Fruit fly (Drosophila melanogaster) whole organism, adult: ENCODE data around the gene HP5.
A peak's percentile ranks its signal among the peaks of the same experiment; 100 is the strongest.

Experiments used
- CG11617 ChIP-seq: fragments of 200-800 bp; sonication (Bioruptor generic); optimal IDR thresholded peaks from 2 replicates; lab custom pipeline; 2017; ENCODE audit warnings: mild to moderate bottlenecking, missing biosample characterization, missing genetic modification reagents, missing genetic modification characterization
- CG12768 ChIP-seq: fragments of 200-800 bp; sonication (Bioruptor generic); optimal IDR thresholded peaks from 2 replicates; lab custom pipeline; 2017; ENCODE audit warnings: missing biosample characterization, missing genetic modification characterization, mild to moderate bottlenecking, moderate library complexity, missing genetic modification reagents
- CG14711 ChIP-seq: fragments of 200-800 bp; sonication (Bioruptor generic); optimal IDR thresholded peaks from 2 replicates; lab custom pipeline; 2018; ENCODE audit warnings: missing biosample characterization, mild to moderate bottlenecking, missing genetic modification characterization, moderate library complexity
- CG1620 ChIP-seq: fragments of 200-800 bp; sonication (Bioruptor generic); optimal IDR thresholded peaks from 2 replicates; lab custom pipeline; 2016; ENCODE audit warnings: missing biosample characterization, missing genetic modification characterization
- CG33017 ChIP-seq: fragments of 200-800 bp; sonication (Bioruptor generic); optimal IDR thresholded peaks from 2 replicates; lab custom pipeline; 2018; ENCODE audit warnings: missing biosample characterization, mild to moderate bottlenecking, missing genetic modification characterization, moderate library complexity
- CG5204 ChIP-seq: fragments of 200-800 bp; sonication (Bioruptor generic); optimal IDR thresholded peaks from 2 replicates; lab custom pipeline; 2016; ENCODE audit warnings: missing biosample characterization, missing genetic modification characterization
- CG7045 ChIP-seq: fragments of 200-800 bp; sonication (Bioruptor generic); optimal IDR thresholded peaks from 2 replicates; lab custom pipeline; 2017; ENCODE audit warnings: missing biosample characterization, mild to moderate bottlenecking, missing genetic modification characterization
- CG7101 ChIP-seq: fragments of 200-800 bp; sonication (Bioruptor generic); optimal IDR thresholded peaks from 2 replicates; lab custom pipeline; 2018; ENCODE audit warnings: missing biosample characterization, mild to moderate bottlenecking, missing genetic modification characterization, moderate library complexity
- Clk ChIP-seq: fragments of 200-800 bp; sonication (Bioruptor generic); optimal IDR thresholded peaks from 2 replicates; lab custom pipeline; 2017; ENCODE audit warnings: missing biosample characterization, missing genetic modification characterization
- Crg-1 ChIP-seq: fragments of 200-800 bp; sonication (Bioruptor generic); optimal IDR thresholded peaks from 2 replicates; lab custom pipeline; 2016; ENCODE audit warnings: missing biosample characterization, missing genetic modification characterization
- Hr96 ChIP-seq: fragments of 200-800 bp; sonication (Bioruptor generic); optimal IDR thresholded peaks from 2 replicates; lab custom pipeline; 2016; ENCODE audit warnings: missing biosample characterization, missing genetic modification characterization
- Mnt ChIP-seq: fragments of 200-800 bp; sonication (Bioruptor generic); optimal IDR thresholded peaks from 2 replicates; lab custom pipeline; 2016; ENCODE audit warnings: missing biosample characterization, mild to moderate bottlenecking, missing genetic modification characterization
- bab1 ChIP-seq: fragments of 200-800 bp; sonication (Bioruptor generic); optimal IDR thresholded peaks from 3 replicates; lab custom pipeline; 2019; ENCODE audit warnings: missing biosample characterization, mild to moderate bottlenecking, missing genetic modification characterization, moderate library complexity
- cic ChIP-seq: fragments of 200-800 bp; sonication (Bioruptor generic); optimal IDR thresholded peaks from 2 replicates; lab custom pipeline; 2017; ENCODE audit warnings: missing biosample characterization, mild to moderate bottlenecking, missing genetic modification characterization, moderate library complexity
- cnc ChIP-seq, 2 experiments: fragments of >200 bp; optimal IDR thresholded peaks; 2 replicates each; lab custom pipeline; 2017
- kay ChIP-seq: fragments of 200-800 bp; sonication (Bioruptor generic); peaks from one replicate; lab custom pipeline; 2016; ENCODE audit warnings: missing biosample characterization, missing genetic modification characterization, borderline replicate concordance
- ovo ChIP-seq: fragments of 200-800 bp; sonication (Bioruptor generic); optimal IDR thresholded peaks from 2 replicates; lab custom pipeline; 2016; ENCODE audit warnings: missing biosample characterization, missing genetic modification characterization
- pad ChIP-seq: fragments of 200-800 bp; sonication (Bioruptor generic); optimal IDR thresholded peaks from 3 replicates; lab custom pipeline; 2017; ENCODE audit warnings: missing biosample characterization, missing genetic modification characterization, mild to moderate bottlenecking, moderate library complexity, missing genetic modification reagents
- tj ChIP-seq: fragments of 200-800 bp; sonication (Bioruptor generic); optimal IDR thresholded peaks from 3 replicates; lab custom pipeline; 2017; ENCODE audit warnings: missing biosample characterization, mild to moderate bottlenecking, missing genetic modification characterization, moderate library complexity
- toe ChIP-seq: fragments of 200-800 bp; sonication (Bioruptor generic); optimal IDR thresholded peaks from 2 replicates; lab custom pipeline; 2016; ENCODE audit warnings: missing biosample characterization, missing genetic modification characterization

HP5 gene

dm6 chrX:11424512-11424911, 30.1 kb upstream of the HP5 start:
- no peak for TF ChIP-seq Hr96
- TF ChIP-seq pad, result no peak
- TF ChIP-seq CG12768 (GFP tag; lab: Kevin White, UChicago), result no peak
- TF ChIP-seq bab1, result no peak
- TF ChIP-seq tj (GFP tag; lab: Kevin White, UChicago), result no peak
- no peak for TF ChIP-seq Clk (GFP tag; lab: Kevin White, UChicago)
- no peak for TF ChIP-seq CG11617 (GFP tag; lab: Kevin White, UChicago)
- TF ChIP-seq ovo (GFP tag; lab: Kevin White, UChicago), result no peak
- TF ChIP-seq CG14711, result no peak
- TF ChIP-seq Mnt (GFP tag; lab: Kevin White, UChicago), result no peak

- no peak for TF ChIP-seq cic
- TF ChIP-seq ovo (GFP tag; lab: Kevin White, UChicago), result no peak
- no peak for TF ChIP-seq Hr96
- no peak for TF ChIP-seq Crg-1
- TF ChIP-seq pad, result no peak
- TF ChIP-seq CG7101 (tag; lab: Kevin White, UChicago), result no peak
- TF ChIP-seq CG1620, result no peak
- TF ChIP-seq CG5204 (GFP tag; lab: Kevin White, UChicago), result no peak
- no peak for TF ChIP-seq cnc (optimal IDR thresholded peaks at IDR 0.05; lab: Kevin White, UChicago)
- TF ChIP-seq CG11617 (GFP tag; lab: Kevin White, UChicago), result no peak
Measured at dm6 chrX:11425401-11425800, 29.2 kb upstream of the HP5 start.

dm6 chrX:11425956-11426598, 28.5 kb upstream of the HP5 start:
- TF ChIP-seq CG7045 (GFP tag; lab: Kevin White, UChicago), result peak; percentile 29
- peak; percentile 90 for TF ChIP-seq kay (GFP tag; lab: Kevin White, UChicago)
- peak; percentile 89 for TF ChIP-seq pad
- peak; percentile 27 for TF ChIP-seq toe (GFP tag; lab: Kevin White, UChicago)
- TF ChIP-seq CG1620, result peak; percentile 57
- TF ChIP-seq CG5204 (GFP tag; lab: Kevin White, UChicago), result no peak
- peak; percentile 46 for TF ChIP-seq Hr96
- peak; percentile 98 for TF ChIP-seq ovo (GFP tag; lab: Kevin White, UChicago)
- TF ChIP-seq cic, result peak; percentile 50
- TF ChIP-seq Crg-1, result peak; percentile 43
- TF ChIP-seq CG33017 (tag; lab: Kevin White, UChicago), result no peak
- TF ChIP-seq Mnt (GFP tag; lab: Kevin White, UChicago), result peak; percentile 63
- no peak for TF ChIP-seq CG12768 (GFP tag; lab: Kevin White, UChicago)
- no peak for TF ChIP-seq tj (GFP tag; lab: Kevin White, UChicago)
- peak; percentile 35 for TF ChIP-seq CG11617 (GFP tag; lab: Kevin White, UChicago)
- TF ChIP-seq CG7101 (tag; lab: Kevin White, UChicago), result peak; percentile 54
- peak; percentile 33 for TF ChIP-seq CG14711
- TF ChIP-seq bab1, result no peak

dm6 chrX:11427282-11427689, 27.3 kb upstream of the HP5 start:
- TF ChIP-seq ovo (GFP tag; lab: Kevin White, UChicago), result peak; percentile 95
- no peak for TF ChIP-seq CG5204 (GFP tag; lab: Kevin White, UChicago)
- TF ChIP-seq Hr96, result no peak
- TF ChIP-seq cnc (optimal IDR thresholded peaks at IDR 0.05; lab: Kevin White, UChicago), result no peak
- peak; percentile 90 for TF ChIP-seq cic
- peak; percentile 17 for TF ChIP-seq toe (GFP tag; lab: Kevin White, UChicago)
- peak; percentile 41 for TF ChIP-seq CG14711
- TF ChIP-seq CG33017 (tag; lab: Kevin White, UChicago), result no peak
- TF ChIP-seq CG7101 (tag; lab: Kevin White, UChicago), result peak; percentile 72
- peak; percentile 30 for TF ChIP-seq CG11617 (GFP tag; lab: Kevin White, UChicago)
- peak; percentile 31 for TF ChIP-seq CG7045 (GFP tag; lab: Kevin White, UChicago)
- peak; percentile 88 for TF ChIP-seq Crg-1
- peak; percentile 42 for TF ChIP-seq CG1620
- TF ChIP-seq Mnt (GFP tag; lab: Kevin White, UChicago), result peak; percentile 91
- TF ChIP-seq kay (GFP tag; lab: Kevin White, UChicago), result peak; percentile 69
- TF ChIP-seq Clk (GFP tag; lab: Kevin White, UChicago), result peak; percentile 3
- peak; percentile 53 for TF ChIP-seq tj (GFP tag; lab: Kevin White, UChicago)
- peak; percentile 30 for TF ChIP-seq CG12768 (GFP tag; lab: Kevin White, UChicago)
- peak; percentile 66 for TF ChIP-seq pad
- TF ChIP-seq bab1, result no peak

dm6 chrX:11430940-11431339, 23.6 kb upstream of the HP5 start:
- no peak for TF ChIP-seq toe (GFP tag; lab: Kevin White, UChicago)
- no peak for TF ChIP-seq CG1620
- TF ChIP-seq CG33017 (tag; lab: Kevin White, UChicago), result no peak
- no peak for TF ChIP-seq CG14711
- no peak for TF ChIP-seq CG12768 (GFP tag; lab: Kevin White, UChicago)
- TF ChIP-seq ovo (GFP tag; lab: Kevin White, UChicago), result no peak
- no peak for TF ChIP-seq Mnt (GFP tag; lab: Kevin White, UChicago)
- no peak for TF ChIP-seq CG11617 (GFP tag; lab: Kevin White, UChicago)
- no peak for TF ChIP-seq Hr96
- TF ChIP-seq CG7101 (tag; lab: Kevin White, UChicago), result no peak
- no peak for TF ChIP-seq cnc (optimal IDR thresholded peaks at IDR 0.05; lab: Kevin White, UChicago)
- TF ChIP-seq CG5204 (GFP tag; lab: Kevin White, UChicago), result no peak

dm6 chrX:11433930-11434329, 20.7 kb upstream of the HP5 start:
- TF ChIP-seq Hr96 (no peak), kay (GFP tag; lab: Kevin White, UChicago) (peak; percentile 21), cic (no peak), CG14711 (no peak), Mnt (GFP tag; lab: Kevin White, UChicago) (no peak), cnc (optimal IDR thresholded peaks at IDR 0.05; lab: Kevin White, UChicago) (no peak), CG12768 (GFP tag; lab: Kevin White, UChicago) (no peak), tj (GFP tag; lab: Kevin White, UChicago) (no peak), CG7045 (GFP tag; lab: Kevin White, UChicago) (no peak), CG1620 (no peak), Crg-1 (no peak), CG33017 (tag; lab: Kevin White, UChicago) (no peak), CG7101 (tag; lab: Kevin White, UChicago) (no peak), bab1 (peak; percentile 46), ovo (GFP tag; lab: Kevin White, UChicago) (no peak), CG5204 (GFP tag; lab: Kevin White, UChicago) (no peak), pad (no peak), CG11617 (GFP tag; lab: Kevin White, UChicago) (no peak)
